Fruit fly (Drosophila melanogaster) whole organism, embryonic: ENCODE results near the gene puc.
A peak's percentile ranks its signal among the peaks of the same experiment; 100 is the strongest.

Source experiments
- Asciz ChIP-seq: fragments of 200-800 bp; sonication (Bioruptor generic); optimal IDR thresholded peaks from 2 replicates; lab custom pipeline; 2017; ENCODE audit warnings: missing biosample characterization, mild to moderate bottlenecking, missing genetic modification characterization, missing genetic modification reagents
- BtbVII ChIP-seq: fragments of 200-800 bp; sonication (Bioruptor generic); optimal IDR thresholded peaks from 3 replicates; lab custom pipeline; 2017; ENCODE audit warnings: missing biosample characterization, mild to moderate bottlenecking, missing genetic modification characterization
- CG10543 ChIP-seq: fragments of 200-800 bp; sonication (Bioruptor generic); optimal IDR thresholded peaks from 3 replicates; lab custom pipeline; 2017; ENCODE audit warnings: missing biosample characterization, mild to moderate bottlenecking, missing genetic modification characterization, moderate library complexity
- CG11504 ChIP-seq: fragments of 200-800 bp; sonication (Bioruptor generic); optimal IDR thresholded peaks from 3 replicates; lab custom pipeline; 2019; ENCODE audit warnings: missing biosample characterization, mild to moderate bottlenecking, missing genetic modification characterization, moderate library complexity
- CG12942 ChIP-seq: fragments of 200-800 bp; sonication (Bioruptor generic); optimal IDR thresholded peaks from 3 replicates; lab custom pipeline; 2016; ENCODE audit warnings: missing biosample characterization, missing genetic modification characterization
- CG14710 ChIP-seq: fragments of 200-800 bp; sonication (Bioruptor generic); optimal IDR thresholded peaks from 3 replicates; lab custom pipeline; 2019; ENCODE audit warnings: missing biosample characterization, mild to moderate bottlenecking, missing genetic modification characterization, moderate library complexity
- CG15479 ChIP-seq: fragments of 200-800 bp; sonication (Bioruptor generic); optimal IDR thresholded peaks from 3 replicates; lab custom pipeline; 2019; ENCODE audit warnings: missing biosample characterization, mild to moderate bottlenecking, missing genetic modification characterization, moderate library complexity
- CG17385 ChIP-seq: fragments of 200-800 bp; sonication (Bioruptor generic); optimal IDR thresholded peaks from 3 replicates; lab custom pipeline; 2018; ENCODE audit warnings: missing biosample characterization, mild to moderate bottlenecking, missing genetic modification characterization
- CG18011 ChIP-seq: fragments of 200-800 bp; sonication (Bioruptor generic); optimal IDR thresholded peaks from 2 replicates; lab custom pipeline; 2017; ENCODE audit warnings: missing biosample characterization, missing genetic modification characterization, mild to moderate bottlenecking, moderate library complexity, missing genotype
- CG18619 ChIP-seq: fragments of 200-800 bp; sonication (Bioruptor generic); optimal IDR thresholded peaks from 3 replicates; lab custom pipeline; 2017; ENCODE audit warnings: missing biosample characterization, mild to moderate bottlenecking, missing genetic modification characterization
- CG2678 ChIP-seq: fragments of 200-800 bp; sonication (Bioruptor generic); optimal IDR thresholded peaks from 3 replicates; lab custom pipeline; 2019; ENCODE audit warnings: missing biosample characterization, mild to moderate bottlenecking, missing genetic modification characterization, moderate library complexity
- CG2712 ChIP-seq: fragments of 200-800 bp; optimal IDR thresholded peaks from 3 replicates; lab custom pipeline; 2019; ENCODE audit warnings: missing biosample characterization, mild to moderate bottlenecking, missing genetic modification characterization, moderate library complexity
- CG3163 ChIP-seq: fragments of 200-800 bp; sonication (Bioruptor generic); optimal IDR thresholded peaks from 3 replicates; lab custom pipeline; 2016; ENCODE audit warnings: missing biosample characterization, missing genetic modification characterization
- CG33213 ChIP-seq: fragments of 200-800 bp; sonication (Bioruptor generic); optimal IDR thresholded peaks from 3 replicates; lab custom pipeline; 2016; ENCODE audit warnings: missing biosample characterization, missing genetic modification characterization
- CG6175 ChIP-seq: fragments of 200-800 bp; sonication (Bioruptor generic); IDR thresholded peaks from 3 replicates; pipeline ENCODE4 v1.3.6; 2022; ENCODE audit warnings: missing biosample characterization, missing genetic modification characterization
- CG7372 ChIP-seq: fragments of 200-800 bp; sonication (Bioruptor generic); IDR thresholded peaks from 2 replicates; pipeline ENCODE4 v1.3.6; 2022; ENCODE audit warnings: missing biosample characterization, missing genetic modification characterization
- CG7987 ChIP-seq: fragments of 200-800 bp; sonication (Bioruptor generic); optimal IDR thresholded peaks from 2 replicates; lab custom pipeline; 2018; ENCODE audit warnings: missing biosample characterization, mild to moderate bottlenecking, missing genetic modification characterization, moderate library complexity
- CG8359 ChIP-seq: fragments of 200-800 bp; sonication (Bioruptor generic); optimal IDR thresholded peaks from 2 replicates; lab custom pipeline; 2017; ENCODE audit warnings: missing biosample characterization, mild to moderate bottlenecking, missing genetic modification characterization, borderline replicate concordance
- CG8478 ChIP-seq: fragments of >200 bp; optimal IDR thresholded peaks from 2 replicates; lab custom pipeline; 2018
- CG9437 ChIP-seq: fragments of 200-800 bp; sonication (Bioruptor generic); optimal IDR thresholded peaks from 2 replicates; lab custom pipeline; 2018; ENCODE audit warnings: missing biosample characterization, mild to moderate bottlenecking, missing genetic modification characterization
- CG9797 ChIP-seq: fragments of 200-800 bp; sonication (Bioruptor generic); optimal IDR thresholded peaks from 3 replicates; lab custom pipeline; 2018; ENCODE audit warnings: missing biosample characterization, mild to moderate bottlenecking, missing genetic modification characterization
- Deaf1 ChIP-seq: fragments of 200-800 bp; optimal IDR thresholded peaks from 3 replicates; lab custom pipeline; 2019; ENCODE audit warnings: missing biosample characterization, mild to moderate bottlenecking, missing genetic modification characterization, moderate library complexity
- Dek ChIP-seq: fragments of 200-800 bp; sonication (Bioruptor generic); optimal IDR thresholded peaks from 3 replicates; lab custom pipeline; 2019; ENCODE audit warnings: missing biosample characterization, mild to moderate bottlenecking, missing genetic modification characterization, moderate library complexity
- ERR ChIP-seq: fragments of 200-800 bp; sonication (Bioruptor generic); optimal IDR thresholded peaks from 2 replicates; lab custom pipeline; 2016; ENCODE audit warnings: missing biosample characterization, missing genetic modification characterization
- Eip74EF ChIP-seq, 2 experiments: fragments of 200-800 bp in 1 of 2; fragments of >200 bp in 1 of 2; sonication (Bioruptor generic) in 1 of 2; optimal IDR thresholded peaks; 2 replicates each; lab custom pipeline; 2017 to 2019; ENCODE audit warnings: missing biosample characterization in 2 of 2, missing genetic modification characterization in 2 of 2, mild to moderate bottlenecking in 1 of 2, moderate library complexity in 1 of 2
- Fer1 ChIP-seq: fragments of 200-800 bp; sonication (Bioruptor generic); optimal IDR thresholded peaks from 2 replicates; lab custom pipeline; 2017; ENCODE audit warnings: missing biosample characterization, mild to moderate bottlenecking, missing genetic modification characterization
- Hsf ChIP-seq: fragments of 200-800 bp; sonication (Bioruptor generic); optimal IDR thresholded peaks from 3 replicates; lab custom pipeline; 2016; ENCODE audit warnings: missing biosample characterization, missing genetic modification characterization
- MTF-1 ChIP-seq: fragments of 200-800 bp; sonication (Bioruptor generic); optimal IDR thresholded peaks from 2 replicates; lab custom pipeline; 2018; ENCODE audit warnings: missing biosample characterization, mild to moderate bottlenecking, missing genetic modification characterization, borderline replicate concordance
- Meics ChIP-seq: fragments of 200-800 bp; sonication (Bioruptor generic); optimal IDR thresholded peaks from 2 replicates; lab custom pipeline; 2017; ENCODE audit warnings: missing biosample characterization, mild to moderate bottlenecking, missing genetic modification characterization
- NK7.1 ChIP-seq: fragments of 200-800 bp; sonication (Bioruptor generic); optimal IDR thresholded peaks from 3 replicates; lab custom pipeline; 2016; ENCODE audit warnings: missing biosample characterization, missing genetic modification characterization
- PHDP ChIP-seq: fragments of 200-800 bp; sonication (Bioruptor generic); optimal IDR thresholded peaks from 3 replicates; lab custom pipeline; 2018; ENCODE audit warnings: missing biosample characterization, mild to moderate bottlenecking, missing genetic modification characterization, moderate library complexity
- Pdp1 ChIP-seq, 2 experiments: fragments of 200-800 bp; sonication (Bioruptor generic); optimal IDR thresholded peaks; 3 replicates each; lab custom pipeline; 2016; ENCODE audit warnings: missing biosample characterization in 2 of 2, missing genetic modification characterization in 2 of 2, mild to moderate bottlenecking in 1 of 2, moderate library complexity in 1 of 2
- ash1 ChIP-seq: fragments of 200-800 bp; sonication (Bioruptor generic); optimal IDR thresholded peaks from 2 replicates; lab custom pipeline; 2018; ENCODE audit warnings: missing biosample characterization, mild to moderate bottlenecking, missing genetic modification characterization
- bab2 ChIP-seq: fragments of 200-800 bp; sonication (Bioruptor generic); optimal IDR thresholded peaks from 2 replicates; lab custom pipeline; 2016; ENCODE audit warnings: missing biosample characterization, missing genetic modification characterization
- btn ChIP-seq: fragments of 200-800 bp; sonication (Bioruptor generic); optimal IDR thresholded peaks from 2 replicates; lab custom pipeline; 2016; ENCODE audit warnings: missing biosample characterization, missing genetic modification characterization
- cg ChIP-seq: fragments of 200-800 bp; sonication (Bioruptor generic); optimal IDR thresholded peaks from 3 replicates; lab custom pipeline; 2019; ENCODE audit warnings: missing biosample characterization, mild to moderate bottlenecking, missing genetic modification characterization, moderate library complexity
- dpn ChIP-seq, 2 experiments: fragments of 200-800 bp; sonication (Bioruptor generic); optimal IDR thresholded peaks; 3 replicates each; lab custom pipeline; 2016; ENCODE audit warnings: missing biosample characterization in 2 of 2, missing genetic modification characterization in 2 of 2
- esg ChIP-seq: fragments of 200-800 bp; sonication (Bioruptor generic); conservative IDR thresholded peaks from 2 replicates; pipeline ENCODE4 v1.3.6; 2022; ENCODE audit warnings: missing biosample characterization, missing genetic modification characterization
- gfzf ChIP-seq: fragments of 200-800 bp; sonication (Bioruptor generic); optimal IDR thresholded peaks from 2 replicates; lab custom pipeline; 2016; ENCODE audit warnings: missing biosample characterization, mild to moderate bottlenecking, missing genetic modification characterization, moderate library complexity
- grn ChIP-seq: fragments of 200-800 bp; sonication (Bioruptor generic); optimal IDR thresholded peaks from 3 replicates; lab custom pipeline; 2017; ENCODE audit warnings: missing biosample characterization, missing genetic modification characterization
- gro ChIP-seq: fragments of 200-800 bp; sonication (Bioruptor generic); optimal IDR thresholded peaks from 2 replicates; lab custom pipeline; 2016; ENCODE audit warnings: missing biosample characterization, missing genetic modification characterization
- lilli ChIP-seq: fragments of 200-800 bp; sonication (Bioruptor generic); optimal IDR thresholded peaks from 3 replicates; lab custom pipeline; 2016; ENCODE audit warnings: missing biosample characterization, missing genetic modification characterization
- nmo ChIP-seq: fragments of 200-800 bp; sonication (Bioruptor generic); optimal IDR thresholded peaks from 2 replicates; lab custom pipeline; 2018; ENCODE audit warnings: missing biosample characterization, mild to moderate bottlenecking, missing genetic modification characterization, moderate library complexity
- pfk ChIP-seq: fragments of 200-800 bp; sonication (Bioruptor generic); optimal IDR thresholded peaks from 2 replicates; lab custom pipeline; 2018; ENCODE audit warnings: missing biosample characterization, mild to moderate bottlenecking, missing genetic modification characterization, moderate library complexity
- pita ChIP-seq: fragments of 200-800 bp; sonication (Bioruptor generic); optimal IDR thresholded peaks from 2 replicates; lab custom pipeline; 2017; ENCODE audit warnings: missing biosample characterization, mild to moderate bottlenecking, missing genetic modification characterization
- psq ChIP-seq: fragments of 200-800 bp; sonication (Bioruptor generic); optimal IDR thresholded peaks from 2 replicates; lab custom pipeline; 2017; ENCODE audit warnings: missing biosample characterization, missing genetic modification characterization
- stwl ChIP-seq: fragments of 200-800 bp; sonication (Bioruptor generic); optimal IDR thresholded peaks from 3 replicates; lab custom pipeline; 2018; ENCODE audit warnings: missing biosample characterization, mild to moderate bottlenecking, missing genetic modification characterization, moderate library complexity
- tin ChIP-seq: fragments of 200-800 bp; sonication (Bioruptor generic); optimal IDR thresholded peaks from 3 replicates; lab custom pipeline; 2016; ENCODE audit warnings: missing biosample characterization, missing genetic modification characterization
- tup ChIP-seq: fragments of 200-800 bp; sonication (Bioruptor generic); optimal IDR thresholded peaks from 2 replicates; lab custom pipeline; 2016; ENCODE audit warnings: missing biosample characterization, mild to moderate bottlenecking, missing genetic modification characterization, moderate library complexity

Gene puc

DNA sequence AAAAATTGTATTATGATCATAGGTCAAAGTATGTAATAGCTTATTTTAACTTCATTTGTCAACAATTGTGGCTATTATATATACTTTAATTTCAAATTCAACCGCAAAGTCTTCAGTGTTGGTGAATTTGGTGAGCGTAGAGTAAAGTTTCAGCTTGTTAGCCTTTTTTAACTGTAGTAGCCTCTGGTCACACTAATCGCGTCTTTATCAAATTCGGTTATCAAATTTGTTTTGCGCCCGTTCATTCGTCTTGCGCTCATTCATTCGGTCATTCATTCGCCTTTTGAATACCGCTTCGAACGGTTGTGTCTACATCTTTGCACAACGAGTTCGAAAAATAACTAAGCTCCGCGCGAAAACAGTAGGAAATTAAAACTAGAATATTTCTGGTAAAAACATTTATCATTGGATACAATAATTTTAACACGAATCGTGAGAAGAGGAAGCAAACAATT, at the start of gene puc (continued):
- TF ChIP-seq bab2 (GFP tag; lab: Kevin White, UChicago) (peak; percentile 3), pita (GFP tag; lab: Kevin White, UChicago) (peak; percentile 53), MTF-1 (GFP tag; lab: Kevin White, UChicago) (peak; percentile 92), CG2678 (tag; lab: Kevin White, UChicago) (peak; percentile 41), CG11504 (tag; lab: Kevin White, UChicago) (peak; percentile 26), CG14710 (tag; lab: Kevin White, UChicago) (peak; percentile 59), gro (GFP tag; lab: Kevin White, UChicago) (peak; percentile 76), CG8359 (GFP tag; lab: Kevin White, UChicago) (peak; percentile 45), tin (GFP tag; lab: Kevin White, UChicago) (peak; percentile 15), tup (GFP tag; lab: Kevin White, UChicago) (peak; percentile 6), CG12942 (GFP tag; lab: Kevin White, UChicago) (no peak), Hsf (GFP tag; lab: Kevin White, UChicago) (peak; percentile 26), CG7372 (GFP tag; lab: Robert Waterston, UW) (no peak), CG9437 (peak; percentile 8), psq (GFP tag; lab: Kevin White, UChicago) (peak; percentile 93), CG15479 (GFP tag; lab: Kevin White, UChicago) (peak; percentile 91), CG33213 (peak; percentile 65), CG7987 (GFP tag; lab: Kevin White, UChicago) (peak; percentile 72), stwl (tag; lab: Kevin White, UChicago) (peak; percentile 54), CG10543 (GFP tag; lab: Kevin White, UChicago) (peak; percentile 69), Meics (GFP tag; lab: Kevin White, UChicago) (peak; percentile 31), PHDP (tag; lab: Kevin White, UChicago) (peak; percentile 38), CG9797 (GFP tag; lab: Kevin White, UChicago) (peak; percentile 81), Fer1 (peak; percentile 52), cg (GFP tag; lab: Kevin White, UChicago) (no peak), dpn (GFP tag; optimal IDR thresholded peaks at IDR 0.05; lab: Kevin White, UChicago) (peak; percentile 38 to 56), CG6175 (GFP tag; lab: Robert Waterston, UW) (no peak), ERR (GFP tag; lab: Kevin White, UChicago) (peak; percentile 32), esg (no peak), nmo (peak; percentile 27), BtbVII (GFP tag; lab: Kevin White, UChicago) (peak; percentile 5), NK7.1 (GFP tag; lab: Kevin White, UChicago) (peak; percentile 11), pfk (peak; percentile 9), CG18011 (no peak), Pdp1 (GFP tag; optimal IDR thresholded peaks at IDR 0.05; lab: Kevin White, UChicago) (peak; percentile 13 to 62), Asciz (GFP tag; lab: Kevin White, UChicago) (peak; percentile 30), CG18619 (GFP tag; lab: Kevin White, UChicago) (peak; percentile 37), CG17385 (GFP tag; lab: Kevin White, UChicago) (peak; percentile 67), Eip74EF (GFP tag; optimal IDR thresholded peaks at IDR 0.05; lab: Kevin White, UChicago) (peak in 1 of 2 experiments; percentile 35), ash1 (peak; percentile 44), Dek (peak; percentile 38), CG2712 (peak; percentile 41), CG8478 (lab: Kevin White, UChicago) (no peak), Deaf1 (peak; percentile 82), btn (GFP tag; lab: Kevin White, UChicago) (no peak), gfzf (GFP tag; lab: Kevin White, UChicago) (peak; percentile 80), CG3163 (peak; percentile 16), grn (GFP tag; lab: Kevin White, UChicago) (peak; percentile 88), lilli (GFP tag; lab: Kevin White, UChicago) (peak; percentile 44)
